Worm (Caenorhabditis elegans) whole organism, late embryonic: ENCODE measurements around the gene K03H1.9.

Experiments
- C38D4.7 ChIP-seq: fragments of 200-800 bp; sonication (Bioruptor generic); optimal IDR thresholded peaks from 2 replicates; lab custom pipeline; 2018; ENCODE audit warnings: mild to moderate bottlenecking, missing genetic modification characterization, moderate library complexity, missing compliant biosample characterization
- F13H6.1 ChIP-seq: sonication (generic microtip); optimal IDR thresholded peaks from 2 replicates; lab custom pipeline; 2016; ENCODE audit warnings: missing genetic modification characterization, missing compliant biosample characterization
- K02D7.2 ChIP-seq: sonication (generic microtip); optimal IDR thresholded peaks from 2 replicates; lab custom pipeline; 2017; ENCODE audit warnings: mild to moderate bottlenecking, missing genetic modification characterization, missing compliant biosample characterization
- K09A11.1 ChIP-seq: sonication (generic microtip); optimal IDR thresholded peaks from 2 replicates; lab custom pipeline; 2017; ENCODE audit warnings: antibody characterized with exemption, mild to moderate bottlenecking, missing genetic modification characterization, missing compliant biosample characterization; ENCODE audit not compliant: insufficient read depth
- T23F11.4 ChIP-seq: fragments of 200-800 bp; sonication (Bioruptor generic); optimal IDR thresholded peaks from 2 replicates; lab custom pipeline; 2018; ENCODE audit warnings: mild to moderate bottlenecking, missing genetic modification characterization, missing compliant biosample characterization
- ama-1 ChIP-seq: fragments of 150-350 bp; optimal IDR thresholded peaks from 2 replicates; lab custom pipeline; 2014
- ceh-14 ChIP-seq: sonication (generic microtip); optimal IDR thresholded peaks from 2 replicates; lab custom pipeline; 2016; ENCODE audit warnings: missing genotype, missing genetic modification characterization, missing compliant biosample characterization
- ceh-18 ChIP-seq: sonication (generic microtip); optimal IDR thresholded peaks from 2 replicates; lab custom pipeline; 2016; ENCODE audit warnings: missing genetic modification characterization, missing compliant biosample characterization
- ceh-2 ChIP-seq: sonication (generic microtip); optimal IDR thresholded peaks from 2 replicates; lab custom pipeline; 2016; ENCODE audit warnings: missing genotype, missing genetic modification characterization, missing compliant biosample characterization
- ceh-24 ChIP-seq: sonication (generic microtip); optimal IDR thresholded peaks from 2 replicates; lab custom pipeline; 2016; ENCODE audit warnings: mild to moderate bottlenecking, missing genetic modification characterization, missing compliant biosample characterization
- ceh-34 ChIP-seq: sonication (generic microtip); optimal IDR thresholded peaks from 2 replicates; lab custom pipeline; 2016; ENCODE audit warnings: mild to moderate bottlenecking, missing genetic modification characterization, missing compliant biosample characterization
- ceh-48 ChIP-seq: sonication (generic microtip); optimal IDR thresholded peaks from 2 replicates; lab custom pipeline; 2016; ENCODE audit warnings: missing genetic modification characterization, inconsistent platforms, missing compliant biosample characterization
- ceh-6 ChIP-seq: fragments of 200-800 bp; sonication (Bioruptor generic); optimal IDR thresholded peaks from 2 replicates; lab custom pipeline; 2018; ENCODE audit warnings: mild to moderate bottlenecking, missing genetic modification characterization, missing compliant biosample characterization
- ceh-9 ChIP-seq: sonication (generic microtip); optimal IDR thresholded peaks from 2 replicates; lab custom pipeline; 2016; ENCODE audit warnings: mild to moderate bottlenecking, missing genetic modification characterization, inconsistent platforms, missing compliant biosample characterization
- che-1 ChIP-seq: sonication (generic microtip); optimal IDR thresholded peaks from 2 replicates; lab custom pipeline; 2016; ENCODE audit warnings: mild to moderate bottlenecking, missing genetic modification characterization, missing compliant biosample characterization
- dve-1 ChIP-seq: sonication (generic microtip); optimal IDR thresholded peaks from 2 replicates; lab custom pipeline; 2017; ENCODE audit warnings: antibody characterized with exemption, mild to moderate bottlenecking, missing genetic modification characterization, missing compliant biosample characterization
- eyg-1 ChIP-seq: sonication (generic microtip); optimal IDR thresholded peaks from 2 replicates; lab custom pipeline; 2016; ENCODE audit warnings: missing genotype, missing genetic modification characterization, missing compliant biosample characterization
- fax-1 ChIP-seq: sonication (generic microtip); optimal IDR thresholded peaks from 2 replicates; lab custom pipeline; 2016; ENCODE audit warnings: missing genotype, missing genetic modification characterization, missing compliant biosample characterization
- fkh-10 ChIP-seq: fragments of 150-350 bp; optimal IDR thresholded peaks from 2 replicates; lab custom pipeline; 2014; ENCODE audit warnings: missing biosample characterization, missing genetic modification reagents, missing genetic modification characterization
- hlh-13 ChIP-seq: fragments of 200-800 bp; sonication (Bioruptor generic); optimal IDR thresholded peaks from 2 replicates; lab custom pipeline; 2018; ENCODE audit warnings: mild to moderate bottlenecking, missing genetic modification characterization, missing compliant biosample characterization
- hlh-15 ChIP-seq: sonication (generic microtip); optimal IDR thresholded peaks from 2 replicates; lab custom pipeline; 2016; ENCODE audit warnings: missing genetic modification characterization, missing compliant biosample characterization
- mec-3 ChIP-seq: sonication (generic microtip); optimal IDR thresholded peaks from 2 replicates; lab custom pipeline; 2016; ENCODE audit warnings: borderline replicate concordance, missing genetic modification characterization, missing compliant biosample characterization
- nfya-1 ChIP-seq: sonication (generic microtip); optimal IDR thresholded peaks from 2 replicates; lab custom pipeline; 2017; ENCODE audit warnings: missing genetic modification characterization, mild to moderate bottlenecking, missing compliant biosample characterization, antibody characterized with exemption, moderate library complexity
- npax-4 ChIP-seq: sonication (generic microtip); optimal IDR thresholded peaks from 2 replicates; lab custom pipeline; 2016; ENCODE audit warnings: missing genetic modification characterization, missing compliant biosample characterization
- odd-2 ChIP-seq: sonication (generic microtip); optimal IDR thresholded peaks from 2 replicates; lab custom pipeline; 2017; ENCODE audit warnings: antibody characterized with exemption, mild to moderate bottlenecking, missing genetic modification characterization, missing compliant biosample characterization
- pat-9 ChIP-seq: fragments of 200-800 bp; sonication (Bioruptor generic); optimal IDR thresholded peaks from 2 replicates; lab custom pipeline; 2018; ENCODE audit warnings: mild to moderate bottlenecking, missing genetic modification characterization, moderate library complexity, missing compliant biosample characterization
- pax-1 ChIP-seq: fragments of 150-350 bp; optimal IDR thresholded peaks from 2 replicates; lab custom pipeline; 2014; ENCODE audit warnings: missing biosample characterization, missing genetic modification characterization
- pha-2 ChIP-seq: sonication (generic microtip); optimal IDR thresholded peaks from 2 replicates; lab custom pipeline; 2017; ENCODE audit warnings: mild to moderate bottlenecking, missing genetic modification characterization, missing compliant biosample characterization
- pha-4 ChIP-seq: fragments of 150-350 bp; optimal IDR thresholded peaks from 2 replicates; lab custom pipeline; 2018; ENCODE audit warnings: missing biosample characterization, missing genetic modification reagents, missing genetic modification characterization
- pqm-1 ChIP-seq: sonication (generic microtip); optimal IDR thresholded peaks from 2 replicates; lab custom pipeline; 2016; ENCODE audit warnings: missing genetic modification characterization, missing compliant biosample characterization
- pros-1 ChIP-seq: fragments of 150-350 bp; optimal IDR thresholded peaks from 2 replicates; lab custom pipeline; 2014; ENCODE audit warnings: missing biosample characterization, missing genetic modification reagents, missing genetic modification characterization
- rnt-1 ChIP-seq: sonication (generic microtip); optimal IDR thresholded peaks from 2 replicates; lab custom pipeline; 2016; ENCODE audit warnings: missing genetic modification characterization, missing compliant biosample characterization
- sdc-2 ChIP-seq: sonication (generic microtip); optimal IDR thresholded peaks from 2 replicates; lab custom pipeline; 2016; ENCODE audit warnings: missing genotype, missing genetic modification characterization, missing compliant biosample characterization
- sox-4 ChIP-seq: sonication (generic microtip); optimal IDR thresholded peaks from 2 replicates; lab custom pipeline; 2017; ENCODE audit warnings: mild to moderate bottlenecking, missing genetic modification characterization, inconsistent platforms, missing compliant biosample characterization
- tbx-2 ChIP-seq: sonication (generic microtip); optimal IDR thresholded peaks from 2 replicates; lab custom pipeline; 2016; ENCODE audit warnings: missing genetic modification characterization, missing compliant biosample characterization
- unc-42 ChIP-seq: sonication (generic microtip); optimal IDR thresholded peaks from 2 replicates; lab custom pipeline; 2016; ENCODE audit warnings: missing genotype, missing genetic modification characterization, missing compliant biosample characterization
- unc-55 ChIP-seq: sonication (generic microtip); optimal IDR thresholded peaks from 2 replicates; lab custom pipeline; 2017; ENCODE audit warnings: missing biosample characterization, missing genetic modification reagents, missing genetic modification characterization
- unc-86 ChIP-seq: sonication (generic microtip); optimal IDR thresholded peaks from 2 replicates; lab custom pipeline; 2016; ENCODE audit warnings: missing genetic modification characterization, missing compliant biosample characterization
- ztf-16 ChIP-seq: sonication (generic microtip); optimal IDR thresholded peaks from 2 replicates; lab custom pipeline; 2017; ENCODE audit warnings: missing genetic modification characterization, missing compliant biosample characterization

K03H1.9 gene

ce11 chrIII:9973765-9974164 lies 32.5 kb upstream of the K03H1.9 start, which contains the start of gene R10E12.2:
R10E12.2 (minus strand) TSS chrIII:9973865.
- no peak for TF ChIP-seq ceh-24 (tag; lab: Kevin White, UChicago)
- TF ChIP-seq K09A11.1 (tag; lab: Kevin White, UChicago), result no peak
- no peak for TF ChIP-seq pha-4 (tag; lab: Kevin White, UChicago)
- TF ChIP-seq ceh-2 (tag; lab: Kevin White, UChicago), result no peak
- no peak for TF ChIP-seq pat-9 (tag; lab: Kevin White, UChicago)
- TF ChIP-seq sox-4, result no peak
- no peak for TF ChIP-seq ceh-9
- no peak for TF ChIP-seq hlh-13 (GFP tag; lab: Kevin White, UChicago)
- TF ChIP-seq K02D7.2, result no peak
- TF ChIP-seq pros-1 (tag; lab: Kevin White, UChicago), result no peak
- no peak for TF ChIP-seq ceh-18 (tag; lab: Kevin White, UChicago)
- TF ChIP-seq C38D4.7, result no peak
- TF ChIP-seq sdc-2 (tag; lab: Kevin White, UChicago), result no peak
- TF ChIP-seq che-1 (tag; lab: Kevin White, UChicago), result no peak

- peak; percentile 36 for TF ChIP-seq unc-42
- no peak for TF ChIP-seq pha-2 (tag; lab: Kevin White, UChicago)
- no peak for TF ChIP-seq sox-4
- no peak for TF ChIP-seq sdc-2 (tag; lab: Kevin White, UChicago)
- no peak for TF ChIP-seq tbx-2 (tag; lab: Kevin White, UChicago)
- TF ChIP-seq pax-1 (tag; lab: Kevin White, UChicago), result no peak
- no peak for TF ChIP-seq unc-86
- no peak for TF ChIP-seq nfya-1 (tag; lab: Kevin White, UChicago)
These were observed 31.0 kb upstream of the K03H1.9 start for ce11 chrIII:9972192-9972811.

ce11 chrIII:9969371-9969770 lies 28.1 kb upstream of the K03H1.9 start:
- no peak for TF ChIP-seq K02D7.2
- TF ChIP-seq T23F11.4 (GFP tag; lab: Kevin White, UChicago), result no peak
- no peak for TF ChIP-seq mec-3
- TF ChIP-seq ceh-34, result peak; percentile 40
- no peak for TF ChIP-seq ceh-2 (tag; lab: Kevin White, UChicago)
- TF ChIP-seq fax-1 (tag; lab: Kevin White, UChicago), result no peak
- no peak for TF ChIP-seq rnt-1 (tag; lab: Kevin White, UChicago)
- no peak for TF ChIP-seq che-1 (tag; lab: Kevin White, UChicago)

- TF ChIP-seq unc-55, result peak; percentile 54
- TF ChIP-seq pha-4 (tag; lab: Kevin White, UChicago), result no peak
These were observed 24.2 kb upstream of the K03H1.9 start for ce11 chrIII:9965444-9965843.

- no peak for TF ChIP-seq npax-4
- TF ChIP-seq ama-1 (lab: Kevin White, UChicago), result no peak
- TF ChIP-seq ceh-6, result no peak
- TF ChIP-seq K02D7.2, result no peak
- TF ChIP-seq pqm-1 (tag; lab: Kevin White, UChicago), result no peak
- no peak for TF ChIP-seq F13H6.1
- no peak for TF ChIP-seq unc-86
- no peak for TF ChIP-seq pha-2 (tag; lab: Kevin White, UChicago)
- no peak for TF ChIP-seq rnt-1 (tag; lab: Kevin White, UChicago)
- TF ChIP-seq odd-2 (tag; lab: Kevin White, UChicago), result no peak
These were observed 23.1 kb upstream of the K03H1.9 start for ce11 chrIII:9964416-9964815.

- no peak for TF ChIP-seq pha-2 (tag; lab: Kevin White, UChicago)
- no peak for TF ChIP-seq pha-4 (tag; lab: Kevin White, UChicago)
- TF ChIP-seq pat-9 (tag; lab: Kevin White, UChicago), result no peak
- no peak for TF ChIP-seq tbx-2 (tag; lab: Kevin White, UChicago)
- TF ChIP-seq ceh-6, result no peak
- TF ChIP-seq ceh-14, result no peak
- TF ChIP-seq mec-3, result no peak
- TF ChIP-seq pqm-1 (tag; lab: Kevin White, UChicago), result no peak
- no peak for TF ChIP-seq fax-1 (tag; lab: Kevin White, UChicago)
- no peak for TF ChIP-seq dve-1 (tag; lab: Kevin White, UChicago)
- TF ChIP-seq eyg-1 (tag; lab: Kevin White, UChicago), result no peak
- no peak for TF ChIP-seq hlh-15
- no peak for TF ChIP-seq ceh-48
- no peak for TF ChIP-seq fkh-10 (GFP tag; lab: Kevin White, UChicago)
- TF ChIP-seq hlh-13 (GFP tag; lab: Kevin White, UChicago), result no peak
- TF ChIP-seq ama-1 (lab: Kevin White, UChicago), result no peak
- TF ChIP-seq K09A11.1 (tag; lab: Kevin White, UChicago), result no peak
- no peak for TF ChIP-seq ztf-16 (tag; lab: Kevin White, UChicago)
- no peak for TF ChIP-seq sox-4
- no peak for TF ChIP-seq unc-42
These were observed 22.2 kb upstream of the K03H1.9 start for ce11 chrIII:9963447-9963846.
